Worm (Caenorhabditis elegans) whole organism, midembryonic: Measurements from ENCODE around the gene hacl-1.
"Not testable (repeated sequence)": the region's sequence is repeated elsewhere in the genome, so short reads cannot be mapped to it uniquely, and the experiment has no call there.

Experiments used
- T22C8.4 ChIP-seq: fragments of 200-800 bp; sonication (Bioruptor generic); IDR thresholded peaks from 2 replicates; pipeline ENCODE4 v1.3.6; 2022; ENCODE audit warnings: missing genetic modification characterization, missing compliant biosample characterization
- cog-1 ChIP-seq: sonication (generic microtip); optimal IDR thresholded peaks from 2 replicates; lab custom pipeline; 2016; ENCODE audit warnings: missing genetic modification characterization, missing compliant biosample characterization
- tab-1 ChIP-seq: fragments of 200-800 bp; sonication (Bioruptor generic); IDR thresholded peaks from 2 replicates; pipeline ENCODE4 v1.3.6; 2022; ENCODE audit warnings: missing genetic modification characterization, missing compliant biosample characterization
- ztf-23 ChIP-seq: fragments of 200-800 bp; sonication (Bioruptor generic); IDR thresholded peaks from 2 replicates; pipeline ENCODE4 v1.3.6; 2022; ENCODE audit warnings: missing genetic modification reagents, missing genetic modification characterization, missing compliant biosample characterization
- ztf-29 ChIP-seq: fragments of 200-800 bp; sonication (Bioruptor generic); IDR thresholded peaks from 2 replicates; pipeline ENCODE4 v1.3.6; 2022; ENCODE audit warnings: missing genetic modification reagents, missing genetic modification characterization, missing compliant biosample characterization

The hacl-1 gene

DNA sequence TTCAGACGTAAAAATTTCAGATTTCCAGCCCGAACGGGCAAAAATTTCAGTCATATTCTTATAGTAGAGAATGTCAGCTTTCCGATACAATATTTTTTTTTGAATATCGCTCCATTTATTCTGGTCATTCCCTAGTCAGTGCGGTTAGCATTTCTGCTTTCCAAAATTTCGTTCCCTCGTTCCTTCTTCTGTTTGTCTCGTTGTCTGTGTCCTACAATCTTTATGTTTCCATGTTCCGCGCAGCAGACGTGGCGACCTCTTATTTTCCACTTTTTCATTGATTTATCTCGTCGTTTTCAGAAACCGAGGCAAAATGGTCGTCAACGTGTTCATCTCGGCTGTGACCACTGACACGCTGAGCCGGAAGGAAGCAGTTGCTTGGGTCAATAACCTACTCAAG lies 50.3 kb downstream of the hacl-1 start, which contains the start of gene ebp-2:
Gene ebp-2, plus strand, starts transcription at position 301 of the 400 bp plus-strand sequence.
- TF ChIP-seq ztf-23; tab-1 (GFP tag; lab: Robert Waterston, UW); T22C8.4 (GFP tag; lab: Robert Waterston, UW): not testable (repeated sequence)

ce11 chrII:11440265-11440664 lies 52.5 kb downstream of the hacl-1 start, which contains the start of gene VW02B12L.2:
Gene VW02B12L.2, minus strand, starts transcription at chrII:11440329.
- peak; percentile 16 for TF ChIP-seq cog-1 (tag; lab: Kevin White, UChicago)
- no peak for TF ChIP-seq ztf-29 (GFP tag; lab: Robert Waterston, UW)
